Fruit fly (Drosophila melanogaster) whole organism, embryonic: Measurements from ENCODE around the gene mRpL27.

Experiments
- Bteb2 ChIP-seq: fragments of 200-800 bp; sonication (Bioruptor generic); optimal IDR thresholded peaks from 2 replicates; lab custom pipeline; 2016; ENCODE audit warnings: missing biosample characterization, missing genetic modification characterization
- CG10543 ChIP-seq: fragments of 200-800 bp; sonication (Bioruptor generic); optimal IDR thresholded peaks from 3 replicates; lab custom pipeline; 2017; ENCODE audit warnings: missing biosample characterization, mild to moderate bottlenecking, missing genetic modification characterization, moderate library complexity
- CG10979 ChIP-seq: fragments of 200-800 bp; sonication (Bioruptor generic); optimal IDR thresholded peaks from 2 replicates; lab custom pipeline; 2018; ENCODE audit warnings: missing biosample characterization, mild to moderate bottlenecking, missing genetic modification characterization, moderate library complexity
- CG11093 ChIP-seq: fragments of 200-800 bp; sonication (Bioruptor generic); IDR thresholded peaks from 3 replicates; pipeline ENCODE4 v1.3.6; 2022; ENCODE audit warnings: missing biosample characterization, missing genetic modification characterization
- CG12236 ChIP-seq: fragments of 200-800 bp; sonication (Bioruptor generic); optimal IDR thresholded peaks from 2 replicates; lab custom pipeline; 2016; ENCODE audit warnings: missing biosample characterization, missing genetic modification characterization
- CG1233 ChIP-seq: fragments of 200-800 bp; sonication (Bioruptor generic); optimal IDR thresholded peaks from 4 replicates; lab custom pipeline; 2018; ENCODE audit warnings: missing biosample characterization, mild to moderate bottlenecking, missing genetic modification characterization
- CG12942 ChIP-seq: fragments of 200-800 bp; sonication (Bioruptor generic); optimal IDR thresholded peaks from 3 replicates; lab custom pipeline; 2016; ENCODE audit warnings: missing biosample characterization, missing genetic modification characterization
- CG14050 ChIP-seq: fragments of 200-800 bp; sonication (Bioruptor generic); IDR thresholded peaks from 3 replicates; pipeline ENCODE4 v1.3.6; 2022; ENCODE audit warnings: missing biosample characterization, missing genetic modification characterization
- CG14667 ChIP-seq: fragments of 200-800 bp; sonication (Bioruptor generic); IDR thresholded peaks from 2 replicates; pipeline ENCODE4 v1.3.6; 2022; ENCODE audit warnings: missing biosample characterization, missing genetic modification characterization
- CG17385 ChIP-seq: fragments of 200-800 bp; sonication (Bioruptor generic); optimal IDR thresholded peaks from 3 replicates; lab custom pipeline; 2018; ENCODE audit warnings: missing biosample characterization, mild to moderate bottlenecking, missing genetic modification characterization
- CG17912 ChIP-seq: fragments of 200-800 bp; sonication (Bioruptor generic); optimal IDR thresholded peaks from 2 replicates; lab custom pipeline; 2018; ENCODE audit warnings: missing biosample characterization, mild to moderate bottlenecking, missing genetic modification characterization
- CG18599 ChIP-seq: fragments of 200-800 bp; sonication (Bioruptor generic); optimal IDR thresholded peaks from 3 replicates; lab custom pipeline; 2017; ENCODE audit warnings: missing biosample characterization, missing genetic modification characterization, mild to moderate bottlenecking, moderate library complexity, missing genetic modification reagents
- CG18764 ChIP-seq: fragments of 200-800 bp; sonication (Bioruptor generic); optimal IDR thresholded peaks from 3 replicates; lab custom pipeline; 2016; ENCODE audit warnings: missing biosample characterization, missing genetic modification characterization
- CG30020 ChIP-seq: fragments of 200-800 bp; optimal IDR thresholded peaks from 2 replicates; lab custom pipeline; 2019; ENCODE audit warnings: missing biosample characterization, mild to moderate bottlenecking, missing genetic modification characterization, moderate library complexity
- CG3163 ChIP-seq: fragments of 200-800 bp; sonication (Bioruptor generic); optimal IDR thresholded peaks from 3 replicates; lab custom pipeline; 2016; ENCODE audit warnings: missing biosample characterization, missing genetic modification characterization
- CG33213 ChIP-seq: fragments of 200-800 bp; sonication (Bioruptor generic); optimal IDR thresholded peaks from 3 replicates; lab custom pipeline; 2016; ENCODE audit warnings: missing biosample characterization, missing genetic modification characterization
- CG43689 ChIP-seq: fragments of 200-800 bp; sonication (Bioruptor generic); IDR thresholded peaks from 2 replicates; pipeline ENCODE4 v1.3.6; 2022; ENCODE audit warnings: missing biosample characterization, missing genetic modification characterization
- CG4424 ChIP-seq: fragments of 200-800 bp; sonication (Bioruptor generic); optimal IDR thresholded peaks from 3 replicates; lab custom pipeline; 2016; ENCODE audit warnings: missing biosample characterization, missing genetic modification characterization
- CG7987 ChIP-seq: fragments of 200-800 bp; sonication (Bioruptor generic); optimal IDR thresholded peaks from 2 replicates; lab custom pipeline; 2018; ENCODE audit warnings: missing biosample characterization, mild to moderate bottlenecking, missing genetic modification characterization, moderate library complexity
- CG9437 ChIP-seq: fragments of 200-800 bp; sonication (Bioruptor generic); optimal IDR thresholded peaks from 2 replicates; lab custom pipeline; 2018; ENCODE audit warnings: missing biosample characterization, mild to moderate bottlenecking, missing genetic modification characterization
- CG9609 ChIP-seq: fragments of 200-800 bp; sonication (Bioruptor generic); optimal IDR thresholded peaks from 3 replicates; lab custom pipeline; 2016; ENCODE audit warnings: missing biosample characterization, missing genetic modification characterization
- Chrac-16 ChIP-seq: fragments of 200-800 bp; sonication (Bioruptor generic); optimal IDR thresholded peaks from 3 replicates; lab custom pipeline; 2016; ENCODE audit warnings: missing biosample characterization, missing genetic modification characterization
- E2f1 ChIP-seq: fragments of 200-800 bp; sonication (Bioruptor generic); IDR thresholded peaks from 2 replicates; pipeline ENCODE4 v1.3.6; 2022; ENCODE audit warnings: missing biosample characterization, missing genetic modification characterization
- E2f2 ChIP-seq: fragments of 200-800 bp; sonication (Bioruptor generic); IDR thresholded peaks from 2 replicates; pipeline ENCODE4 v1.3.6; 2022; ENCODE audit warnings: missing biosample characterization, missing genetic modification characterization
- Fer1 ChIP-seq: fragments of 200-800 bp; sonication (Bioruptor generic); optimal IDR thresholded peaks from 2 replicates; lab custom pipeline; 2017; ENCODE audit warnings: missing biosample characterization, mild to moderate bottlenecking, missing genetic modification characterization
- HmgD ChIP-seq: fragments of 200-800 bp; sonication (Bioruptor generic); optimal IDR thresholded peaks from 3 replicates; lab custom pipeline; 2016; ENCODE audit warnings: missing biosample characterization, missing genetic modification characterization
- Hr51 ChIP-seq, 2 experiments: fragments of 200-800 bp; sonication (Bioruptor generic); optimal IDR thresholded peaks; 2 replicates in 1 of 2; 3 replicates in 1 of 2; lab custom pipeline; 2016 to 2018; ENCODE audit warnings: missing biosample characterization in 2 of 2, missing genetic modification characterization in 2 of 2, mild to moderate bottlenecking in 1 of 2, moderate library complexity in 1 of 2
- Kr ChIP-seq: fragments of 200-800 bp; sonication (Bioruptor generic); optimal IDR thresholded peaks from 2 replicates; lab custom pipeline; 2017; ENCODE audit warnings: missing biosample characterization, mild to moderate bottlenecking, missing genetic modification characterization
- Max ChIP-seq: fragments of 200-800 bp; sonication (Bioruptor generic); optimal IDR thresholded peaks from 2 replicates; lab custom pipeline; 2016; ENCODE audit warnings: missing biosample characterization, mild to moderate bottlenecking, missing genetic modification characterization
- NFAT ChIP-seq: fragments of 200-800 bp; sonication (Bioruptor generic); IDR thresholded peaks from 2 replicates; pipeline ENCODE4 v1.3.6; 2022; ENCODE audit warnings: missing biosample characterization, missing genetic modification characterization
- NK7.1 ChIP-seq: fragments of 200-800 bp; sonication (Bioruptor generic); optimal IDR thresholded peaks from 3 replicates; lab custom pipeline; 2016; ENCODE audit warnings: missing biosample characterization, missing genetic modification characterization
- Neu2 ChIP-seq: fragments of 200-800 bp; sonication (Bioruptor generic); optimal IDR thresholded peaks from 3 replicates; lab custom pipeline; 2016; ENCODE audit warnings: missing biosample characterization, missing genetic modification characterization, borderline replicate concordance
- Ravus ChIP-seq: fragments of 200-800 bp; sonication (Bioruptor generic); IDR thresholded peaks from 2 replicates; pipeline ENCODE4 v1.3.6; 2022; ENCODE audit warnings: missing biosample characterization, missing genetic modification characterization
- chm ChIP-seq: fragments of 200-800 bp; sonication (Bioruptor generic); IDR thresholded peaks from 2 replicates; pipeline ENCODE4 v1.3.6; 2022; ENCODE audit warnings: missing biosample characterization, missing genetic modification characterization
- crp ChIP-seq, 2 experiments: fragments of 200-800 bp; sonication (Bioruptor generic); optimal IDR thresholded peaks; 2 replicates in 1 of 2; 3 replicates in 1 of 2; lab custom pipeline; 2017; ENCODE audit warnings: missing biosample characterization in 2 of 2, missing genetic modification characterization in 2 of 2, mild to moderate bottlenecking in 1 of 2, moderate library complexity in 1 of 2
- cwo ChIP-seq: fragments of 200-800 bp; sonication (Bioruptor generic); optimal IDR thresholded peaks from 3 replicates; lab custom pipeline; 2017; ENCODE audit warnings: missing biosample characterization, missing genetic modification characterization, mild to moderate bottlenecking, moderate library complexity, missing genetic modification reagents
- dmrt11E ChIP-seq: fragments of 200-800 bp; sonication (Bioruptor generic); optimal IDR thresholded peaks from 3 replicates; lab custom pipeline; 2018; ENCODE audit warnings: missing biosample characterization, mild to moderate bottlenecking, missing genetic modification characterization, moderate library complexity
- dmrt99B ChIP-seq: fragments of 200-800 bp; sonication (Bioruptor generic); optimal IDR thresholded peaks from 2 replicates; lab custom pipeline; 2018; ENCODE audit warnings: missing biosample characterization, mild to moderate bottlenecking, missing genetic modification characterization, moderate library complexity
- exex ChIP-seq: fragments of 200-800 bp; sonication (Bioruptor generic); optimal IDR thresholded peaks from 4 replicates; lab custom pipeline; 2018; ENCODE audit warnings: missing biosample characterization, mild to moderate bottlenecking, missing genetic modification characterization, moderate library complexity
- fd3F ChIP-seq: fragments of 200-800 bp; sonication (Bioruptor generic); optimal IDR thresholded peaks from 2 replicates; lab custom pipeline; 2018; ENCODE audit warnings: missing biosample characterization, mild to moderate bottlenecking, missing genetic modification characterization, moderate library complexity
- fd64A ChIP-seq: fragments of 200-800 bp; sonication (Bioruptor generic); optimal IDR thresholded peaks from 3 replicates; lab custom pipeline; 2018; ENCODE audit warnings: missing biosample characterization, mild to moderate bottlenecking, missing genetic modification characterization
- gcm2 ChIP-seq: fragments of 200-800 bp; sonication (Bioruptor generic); optimal IDR thresholded peaks from 2 replicates; lab custom pipeline; 2016; ENCODE audit warnings: missing biosample characterization, missing genetic modification characterization
- nerfin-1 ChIP-seq: fragments of 200-800 bp; sonication (Bioruptor generic); optimal IDR thresholded peaks from 3 replicates; lab custom pipeline; 2019; ENCODE audit warnings: missing biosample characterization, mild to moderate bottlenecking, missing genetic modification characterization, moderate library complexity
- oc ChIP-seq: fragments of 200-800 bp; sonication (Bioruptor generic); optimal IDR thresholded peaks from 2 replicates; lab custom pipeline; 2018; ENCODE audit warnings: missing biosample characterization, mild to moderate bottlenecking, missing genetic modification characterization, moderate library complexity
- toy ChIP-seq: fragments of 200-800 bp; sonication (Bioruptor generic); IDR thresholded peaks from 2 replicates; pipeline ENCODE4 v1.3.6; 2022; ENCODE audit warnings: missing biosample characterization, missing genetic modification characterization
- trem ChIP-seq: fragments of 200-800 bp; optimal IDR thresholded peaks from 3 replicates; lab custom pipeline; 2019; ENCODE audit warnings: missing biosample characterization, mild to moderate bottlenecking, missing genetic modification characterization, moderate library complexity
- unpg ChIP-seq: fragments of 200-800 bp; sonication (Bioruptor generic); optimal IDR thresholded peaks from 3 replicates; lab custom pipeline; 2018; ENCODE audit warnings: missing biosample characterization, mild to moderate bottlenecking, missing genetic modification characterization, moderate library complexity

The mRpL27 gene

dm6 chr2L:4458119-4459056 lies 1.1 kb downstream of the mRpL27 start, which contains the start of gene RpL27A (continued):
- TF ChIP-seq CG7987 (GFP tag; lab: Kevin White, UChicago) (peak; percentile 96), fd3F (peak; percentile 68), Hr51 (GFP tag; optimal IDR thresholded peaks at IDR 0.05; lab: Kevin White, UChicago) (peak; percentile 58 to 72), CG18599 (GFP tag; lab: Kevin White, UChicago) (peak; percentile 83), HmgD (GFP tag; lab: Kevin White, UChicago) (peak; percentile 39), CG43689 (GFP tag; lab: Robert Waterston, UW) (peak; percentile 71), Neu2 (GFP tag; lab: Kevin White, UChicago) (no peak), E2f2 (peak; percentile 68), CG14667 (GFP tag; lab: Robert Waterston, UW) (peak; percentile 57; the same call in 1 of the 2 replicates), CG10543 (GFP tag; lab: Kevin White, UChicago) (peak; percentile 84), CG11093 (no peak), CG9437 (GFP tag; lab: Kevin White, UChicago) (peak; percentile 59), Kr (GFP tag; lab: Kevin White, UChicago) (no peak), CG12942 (peak; percentile 67), CG9609 (GFP tag; lab: Kevin White, UChicago) (peak; percentile 48), exex (tag; lab: Kevin White, UChicago) (peak; percentile 40), oc (tag; lab: Kevin White, UChicago) (peak; percentile 60), NFAT (GFP tag; lab: Robert Waterston, UW) (peak; percentile 92), Bteb2 (GFP tag; lab: Kevin White, UChicago) (peak; percentile 63), CG33213 (GFP tag; lab: Kevin White, UChicago) (peak; percentile 85), CG17912 (GFP tag; lab: Kevin White, UChicago) (peak; percentile 94), dmrt11E (tag; lab: Kevin White, UChicago) (peak; percentile 58), chm (GFP tag; lab: Robert Waterston, UW) (peak; percentile 95), nerfin-1 (peak; percentile 63), CG1233 (GFP tag; lab: Kevin White, UChicago) (peak; percentile 78), NK7.1 (GFP tag; lab: Kevin White, UChicago) (peak; percentile 55), dmrt99B (peak; percentile 59), Max (peak; percentile 75), CG10979 (tag; lab: Kevin White, UChicago) (peak; percentile 49), trem (tag; lab: Kevin White, UChicago) (peak; percentile 44), Chrac-16 (GFP tag; lab: Kevin White, UChicago) (peak; percentile 32), CG4424 (GFP tag; lab: Kevin White, UChicago) (peak; percentile 69), gcm2 (GFP tag; lab: Kevin White, UChicago) (peak; percentile 43), Ravus (GFP tag; lab: Robert Waterston, UW) (no peak), Fer1 (GFP tag; lab: Kevin White, UChicago) (peak; percentile 81), CG14050 (peak; percentile 70), CG17385 (GFP tag; lab: Kevin White, UChicago) (peak; percentile 87), CG3163 (GFP tag; lab: Kevin White, UChicago) (peak; percentile 58), unpg (GFP tag; lab: Kevin White, UChicago) (peak; percentile 68), CG30020 (tag; lab: Kevin White, UChicago) (peak; percentile 94), E2f1 (GFP tag; lab: Robert Waterston, UW) (peak; percentile 71), cwo (GFP tag; lab: Kevin White, UChicago) (peak; percentile 51), crp (GFP tag; optimal IDR thresholded peaks at IDR 0.05; lab: Kevin White, UChicago) (peak in 1 of 2 experiments; percentile 39), CG12236 (GFP tag; lab: Kevin White, UChicago) (peak; percentile 64), toy (GFP tag; lab: Robert Waterston, UW) (no peak; the same call in 1 of the 2 replicates), CG18764 (GFP tag; lab: Kevin White, UChicago) (peak; percentile 62), fd64A (GFP tag; lab: Kevin White, UChicago) (peak; percentile 80)
